Worm (Caenorhabditis elegans) whole organism, L3 larva: ENCODE results near the gene C25E10.17.

Experiments
- aly-2 ChIP-seq: fragments of 150-350 bp; optimal IDR thresholded peaks from 2 replicates; lab custom pipeline; 2014; ENCODE audit warnings: missing biosample characterization, missing genetic modification characterization
- ceh-16 ChIP-seq: sonication (generic microtip); optimal IDR thresholded peaks from 2 replicates; lab custom pipeline; 2017; ENCODE audit warnings: missing biosample characterization, missing genetic modification characterization
- ceh-82 ChIP-seq: fragments of 150-350 bp; optimal IDR thresholded peaks from 2 replicates; lab custom pipeline; 2014; ENCODE audit warnings: missing biosample characterization, missing genetic modification characterization
- egl-5 ChIP-seq: fragments of 150-350 bp; optimal IDR thresholded peaks from 2 replicates; lab custom pipeline; 2017; ENCODE audit warnings: missing biosample characterization, missing genetic modification reagents, missing genetic modification characterization, inconsistent platforms
- eor-1 ChIP-seq, 2 experiments: fragments of 150-350 bp; optimal IDR thresholded peaks; 2 replicates each; lab custom pipeline; 2014 to 2018; ENCODE audit warnings: missing biosample characterization in 2 of 2, missing genetic modification characterization in 2 of 2
- nhr-237 ChIP-seq: fragments of 150-350 bp; optimal IDR thresholded peaks from 2 replicates; lab custom pipeline; 2014; ENCODE audit warnings: missing biosample characterization, missing genetic modification characterization
- nhr-28 ChIP-seq: fragments of 150-350 bp; optimal IDR thresholded peaks from 2 replicates; lab custom pipeline; 2014; ENCODE audit warnings: missing biosample characterization, missing genetic modification characterization
- nhr-67 ChIP-seq: fragments of 150-350 bp; optimal IDR thresholded peaks from 2 replicates; lab custom pipeline; 2014; ENCODE audit warnings: missing biosample characterization, missing genetic modification characterization
- pqm-1 ChIP-seq: fragments of 150-350 bp; optimal IDR thresholded peaks from 2 replicates; lab custom pipeline; 2017; ENCODE audit warnings: missing biosample characterization, missing genetic modification characterization, inconsistent platforms
- sea-2 ChIP-seq: fragments of 150-350 bp; sonication (generic microtip); optimal IDR thresholded peaks from 4 replicates; lab custom pipeline; 2014; ENCODE audit warnings: missing biosample characterization, missing genetic modification reagents, missing genetic modification characterization
- skn-1 ChIP-seq: fragments of 150-350 bp; optimal IDR thresholded peaks from 2 replicates; lab custom pipeline; 2014; ENCODE audit warnings: missing biosample characterization, missing genetic modification characterization
- snpc-4 ChIP-seq: fragments of 150-350 bp; optimal IDR thresholded peaks from 2 replicates; lab custom pipeline; 2014; ENCODE audit warnings: missing biosample characterization, missing genetic modification characterization
- ztf-11 ChIP-seq: fragments of 150-350 bp; optimal IDR thresholded peaks from 2 replicates; lab custom pipeline; 2014; ENCODE audit warnings: missing biosample characterization, missing genetic modification characterization

DNA sequence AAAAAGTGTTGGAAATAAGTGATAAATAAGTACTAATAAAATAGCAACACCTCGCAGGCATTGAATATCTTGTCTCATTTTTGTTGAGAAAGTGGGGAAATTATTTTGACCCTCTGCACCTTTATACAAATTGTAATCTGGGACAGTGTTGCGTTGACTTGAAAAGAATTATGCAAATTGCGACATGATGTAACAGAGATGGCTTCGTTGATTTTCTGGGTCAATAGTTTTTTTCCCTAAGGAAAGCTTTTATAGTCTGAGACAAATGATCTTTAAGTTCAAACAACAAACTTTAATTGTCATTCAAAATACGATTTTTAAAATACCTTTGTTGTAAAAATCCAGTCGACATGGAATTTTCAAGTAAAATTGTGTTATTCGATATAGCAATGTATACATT is 22.7 kb downstream of the C25E10.17 start, which contains the start of gene bus-1:
- TF ChIP-seq nhr-237 (no peak), snpc-4 (tag; lab: Kevin White, UChicago) (no peak), skn-1 (tag; lab: Kevin White, UChicago) (no peak), ceh-16 (no peak), egl-5 (tag; lab: Kevin White, UChicago) (no peak), pqm-1 (tag; lab: Kevin White, UChicago) (no peak), nhr-67 (tag; lab: Kevin White, UChicago) (no peak), ztf-11 (tag; lab: Kevin White, UChicago) (no peak), eor-1 (tag; optimal IDR thresholded peaks at IDR 0.05; lab: Kevin White, UChicago) (no peak), ceh-82 (no peak), nhr-28 (tag; lab: Kevin White, UChicago) (no peak), aly-2 (no peak), sea-2 (GFP tag; lab: Kevin White, UChicago) (no peak)
